Worm (Caenorhabditis elegans): ENCODE measurements around the gene vab-2.
A peak's percentile ranks its signal among the peaks of the same experiment; 100 is the strongest.

The vab-2 gene

DNA sequence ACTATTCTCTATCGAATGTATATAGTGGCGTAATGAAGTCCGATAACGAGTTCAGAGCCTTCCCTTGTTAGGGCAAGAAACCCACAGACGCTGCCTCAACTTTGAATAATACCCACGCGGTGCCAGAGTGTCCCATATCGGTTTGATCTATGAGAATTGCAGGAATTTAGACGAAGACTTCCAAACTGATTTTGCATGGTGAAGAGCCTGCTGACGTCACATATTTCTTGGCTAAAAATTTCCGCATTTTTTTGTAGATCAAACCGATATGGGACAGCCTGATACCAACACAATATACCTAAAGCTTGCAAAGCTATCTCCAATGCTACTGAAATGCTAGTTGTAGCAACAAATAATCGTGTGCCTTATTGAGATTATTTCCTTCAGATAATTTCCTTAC is 24.8 kb downstream of the vab-2 start:
- TF ChIP-seq ceh-83 (GFP tag; optimal IDR thresholded peaks at IDR 0.05) (no peak), cnd-1 (tag; optimal IDR thresholded peaks at IDR 0.05) (no peak), sptf-1 (tag; optimal IDR thresholded peaks at IDR 0.05) (no peak), elt-3 (tag; optimal IDR thresholded peaks at IDR 0.05) (no peak)

DNA sequence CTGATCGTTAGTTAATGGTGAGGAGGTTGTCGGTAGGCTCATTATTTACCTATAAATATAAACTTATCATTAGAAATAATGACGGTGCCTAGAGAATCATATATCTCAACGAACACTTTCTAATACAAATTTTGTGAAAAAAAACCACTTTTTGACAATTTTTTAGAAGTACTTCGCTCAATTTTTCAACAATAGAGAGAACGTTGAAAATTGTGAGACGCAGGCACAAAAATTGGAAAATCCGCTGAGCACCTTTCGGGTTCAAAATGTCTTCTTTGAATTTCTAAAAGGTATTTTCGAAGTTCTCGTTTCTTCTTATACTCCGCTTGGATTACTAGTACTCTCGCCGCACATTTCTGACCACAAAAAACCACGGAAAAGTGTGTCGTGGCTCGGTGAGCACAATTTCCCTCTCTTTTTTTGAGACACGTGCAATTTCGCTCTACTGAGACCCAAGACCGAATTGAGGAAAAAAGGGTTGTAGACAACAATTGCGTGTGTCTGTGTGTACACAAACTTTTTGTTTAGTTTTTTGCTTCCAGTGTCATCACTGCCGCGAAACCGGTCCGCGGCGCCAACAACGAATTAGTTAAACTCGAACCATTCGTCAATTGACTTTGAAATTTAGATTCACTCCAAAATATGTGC is 25.7 kb downstream of the vab-2 start, which contains the start of gene nape-1:
Gene nape-1 (minus strand): TSS at position 51 of the 648 bp plus-strand sequence.
- TF ChIP-seq elt-1 (tag; optimal IDR thresholded peaks at IDR 0.05; ENCODE audit: borderline replicate concordance, insufficient read depth) (no peak), nhr-12 (tag; optimal IDR thresholded peaks at IDR 0.05) (no peak), drap-1 (GFP tag; optimal IDR thresholded peaks at IDR 0.05) (no peak), pha-4 (tag; optimal IDR thresholded peaks at IDR 0.05) (no peak), mls-2 (tag; optimal IDR thresholded peaks at IDR 0.05) (no peak), blmp-1 (tag; optimal IDR thresholded peaks at IDR 0.05) (no peak), unc-39 (tag; optimal IDR thresholded peaks at IDR 0.05) (no peak), cnd-1 (tag; optimal IDR thresholded peaks at IDR 0.05) (no peak), snpc-4 (tag; optimal IDR thresholded peaks at IDR 0.05) (no peak), M03D4.4 (tag; optimal IDR thresholded peaks at IDR 0.05) (no peak), nhr-28 (tag; optimal IDR thresholded peaks at IDR 0.05) (no peak), zip-8 (tag; optimal IDR thresholded peaks at IDR 0.05) (no peak), ceh-83 (GFP tag; optimal IDR thresholded peaks at IDR 0.05) (no peak), unc-62 (GFP tag; optimal IDR thresholded peaks at IDR 0.05) (no peak), ceh-43 (GFP tag; optimal IDR thresholded peaks at IDR 0.05) (no peak), bed-3 (GFP tag; optimal IDR thresholded peaks at IDR 0.05) (no peak), ztf-11 (tag; optimal IDR thresholded peaks at IDR 0.05) (no peak), mep-1 (tag; optimal IDR thresholded peaks at IDR 0.05) (no peak)

DNA sequence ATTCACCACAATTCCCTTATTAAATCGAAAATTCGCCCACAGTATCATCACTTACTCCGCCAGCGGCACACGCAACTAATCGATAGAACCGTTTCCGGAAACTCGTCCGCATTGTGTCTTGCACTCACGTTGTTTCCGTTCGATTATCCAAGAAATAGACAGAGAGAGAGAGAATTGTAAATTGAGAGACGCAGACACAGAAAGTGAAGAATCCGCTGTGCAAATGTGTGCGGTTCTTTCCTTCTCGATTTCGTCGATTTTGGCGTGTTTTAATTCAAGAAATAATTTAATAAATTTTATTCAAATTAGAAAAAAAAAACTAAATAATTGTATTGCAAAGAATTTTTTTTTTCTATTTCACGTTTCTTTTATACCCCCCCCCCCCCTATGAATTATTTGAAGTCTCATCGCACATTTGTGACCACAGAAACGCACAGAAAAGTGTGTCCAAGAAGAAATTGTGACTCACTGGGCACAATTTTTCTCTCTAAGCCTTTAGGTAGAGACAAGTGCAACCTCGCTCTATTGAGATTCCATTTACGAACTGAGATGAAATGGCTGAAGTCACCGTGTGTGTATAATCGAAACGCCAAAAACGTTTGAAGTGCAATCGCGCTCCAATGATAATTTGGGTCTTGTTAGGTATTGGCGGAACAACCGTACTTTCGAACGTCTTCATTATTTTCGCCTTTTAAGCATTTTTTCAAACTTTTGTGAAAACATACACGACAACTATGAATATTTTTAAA is 27.8 kb downstream of the vab-2 start, which contains the start of gene nape-2:
Gene nape-2 (minus strand): TSS at position 271 of the 749 bp plus-strand sequence.
- TF ChIP-seq ceh-83 (GFP tag; optimal IDR thresholded peaks at IDR 0.05) (no peak), ces-1 (GFP tag; optimal IDR thresholded peaks at IDR 0.05) (peak; percentile 6)

DNA sequence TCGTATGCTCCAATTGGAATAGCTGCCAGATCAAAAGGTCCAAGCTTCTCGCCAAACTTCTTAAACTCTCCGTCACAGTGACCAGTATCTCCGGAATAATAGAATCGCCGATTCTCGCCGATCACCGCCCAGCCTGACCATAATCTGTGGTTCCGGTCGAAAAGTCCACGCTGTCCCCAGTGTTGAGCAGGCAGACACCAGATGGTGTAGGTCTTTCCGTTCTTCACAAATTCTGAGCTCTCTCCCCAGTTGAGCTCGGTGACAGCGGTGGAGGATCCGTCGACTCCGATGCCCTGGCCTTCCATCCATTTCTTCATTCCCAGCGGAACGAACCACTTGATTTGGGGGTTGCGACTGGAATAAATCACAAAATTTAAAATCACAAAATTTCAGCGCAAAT is 30.4 kb downstream of the vab-2 start:
- TF ChIP-seq unc-62 (GFP tag; optimal IDR thresholded peaks at IDR 0.05) (no peak), pha-4 (tag; optimal IDR thresholded peaks at IDR 0.05) (no peak), nhr-76 (tag; optimal IDR thresholded peaks at IDR 0.05) (no peak), flh-1 (GFP tag; optimal IDR thresholded peaks at IDR 0.05) (no peak), snpc-4 (tag; optimal IDR thresholded peaks at IDR 0.05) (no peak), ceh-39 (tag; optimal IDR thresholded peaks at IDR 0.05) (no peak), blmp-1 (tag; optimal IDR thresholded peaks at IDR 0.05) (no peak), cnd-1 (tag; optimal IDR thresholded peaks at IDR 0.05) (no peak), zip-8 (tag; optimal IDR thresholded peaks at IDR 0.05) (no peak), nhr-237 (tag; optimal IDR thresholded peaks at IDR 0.05) (no peak), tbx-8 (GFP tag; optimal IDR thresholded peaks at IDR 0.05) (no peak)

DNA sequence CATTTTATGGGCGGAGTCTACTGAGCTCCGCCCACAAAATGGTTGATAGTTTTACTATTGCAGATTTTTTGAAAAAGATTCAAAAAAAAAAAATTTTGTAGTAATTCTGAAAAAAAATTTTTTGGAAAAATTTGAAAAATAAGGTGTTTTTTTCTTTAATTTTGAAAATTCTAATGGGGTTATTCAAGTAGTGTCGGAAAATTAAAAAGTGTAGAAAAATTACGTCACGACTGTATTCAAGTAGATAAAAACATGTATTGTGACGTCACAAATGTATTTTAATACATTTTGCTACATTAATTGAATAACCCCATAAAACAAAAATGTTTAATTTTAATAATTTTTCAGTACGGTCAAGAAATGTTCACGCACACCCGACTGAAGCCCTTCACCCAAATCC is 33.3 kb downstream of the vab-2 start:
- TF ChIP-seq zip-8 (tag; optimal IDR thresholded peaks at IDR 0.05) (peak; percentile 96), unc-39 (tag; optimal IDR thresholded peaks at IDR 0.05) (no peak), nhr-12 (tag; optimal IDR thresholded peaks at IDR 0.05) (no peak)

DNA sequence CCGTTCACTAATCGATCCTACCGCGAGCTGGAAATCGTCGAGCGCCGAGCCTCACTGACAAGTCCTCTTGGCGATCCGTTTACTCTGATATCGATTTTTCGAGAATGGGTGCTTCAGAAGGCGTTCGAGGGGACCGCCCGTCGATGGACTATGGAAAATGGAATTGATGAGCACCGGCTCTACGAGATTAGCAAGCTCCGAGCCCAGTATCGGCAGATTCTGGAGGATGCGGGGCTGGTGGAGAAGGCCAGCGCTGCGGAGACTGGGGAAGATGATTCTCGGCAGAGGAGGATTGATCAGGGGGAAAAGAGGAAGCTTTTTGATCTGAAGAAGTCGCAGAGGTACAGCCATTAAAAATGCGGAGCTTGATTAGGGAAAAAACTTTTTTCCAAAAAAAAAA is 35.2 kb downstream of the vab-2 start:
- TF ChIP-seq tbx-8 (GFP tag; optimal IDR thresholded peaks at IDR 0.05), result no peak
- TF ChIP-seq drap-1 (GFP tag; optimal IDR thresholded peaks at IDR 0.05), result no peak
- TF ChIP-seq mls-2 (tag; optimal IDR thresholded peaks at IDR 0.05), result no peak
- no peak for TF ChIP-seq cnd-1 (tag; optimal IDR thresholded peaks at IDR 0.05)
- TF ChIP-seq elt-3 (tag; optimal IDR thresholded peaks at IDR 0.05), result no peak
- no peak for TF ChIP-seq ham-2 (GFP tag; optimal IDR thresholded peaks at IDR 0.05)
- no peak for TF ChIP-seq lsy-2 (tag; optimal IDR thresholded peaks at IDR 0.05)
- no peak for TF ChIP-seq mab-5 (tag; optimal IDR thresholded peaks at IDR 0.05)
- TF ChIP-seq lin-13 (tag; optimal IDR thresholded peaks at IDR 0.05), result no peak
- no peak for TF ChIP-seq unc-120 (tag; optimal IDR thresholded peaks at IDR 0.05; ENCODE audit: poor library complexity, severe bottlenecking)
- no peak for TF ChIP-seq snpc-4 (tag; optimal IDR thresholded peaks at IDR 0.05)
- TF ChIP-seq lin-32 (GFP tag; optimal IDR thresholded peaks at IDR 0.05), result no peak
- TF ChIP-seq unc-62 (GFP tag; optimal IDR thresholded peaks at IDR 0.05), result no peak
- TF ChIP-seq nhr-237 (tag; optimal IDR thresholded peaks at IDR 0.05), result no peak

Measured in whole organism, mixed stage, embryonic.